Worm (Caenorhabditis elegans) whole organism, L4 larva: Measurements from ENCODE around the gene Y38E10A.24.

Source experiments
- F37D6.2 ChIP-seq: sonication (generic microtip); optimal IDR thresholded peaks from 2 replicates; lab custom pipeline; 2016; ENCODE audit warnings: mild to moderate bottlenecking, missing genetic modification characterization, missing compliant biosample characterization
- ceh-20 ChIP-seq: fragments of 200-800 bp; sonication (Bioruptor generic); IDR thresholded peaks from 2 replicates; pipeline ENCODE4 v1.3.6; 2022; ENCODE audit warnings: missing genetic modification reagents, missing genetic modification characterization, missing compliant biosample characterization
- nhr-28 ChIP-seq: fragments of 150-350 bp; optimal IDR thresholded peaks from 2 replicates; lab custom pipeline; 2014; ENCODE audit warnings: missing biosample characterization, missing genetic modification characterization
- zag-1 ChIP-seq: fragments of 150-350 bp; optimal IDR thresholded peaks from 2 replicates; lab custom pipeline; 2014; ENCODE audit warnings: missing biosample characterization, missing genetic modification characterization

- TF ChIP-seq F37D6.2 = no peak
- no peak for TF ChIP-seq zag-1
- no peak for TF ChIP-seq nhr-28 (tag; lab: Kevin White, UChicago)
- no peak for TF ChIP-seq ceh-20 (GFP tag; lab: Robert Waterston, UW)
Measured at ce11 chrII:12636602-12637001, 42.2 kb upstream of the Y38E10A.24 start, which contains the start of gene nhr-234.
